Worm (Caenorhabditis elegans) whole organism, late embryonic: ENCODE data around the gene srh-4.

Experiments
- hlh-30 ChIP-seq: sonication (generic microtip); optimal IDR thresholded peaks from 2 replicates; lab custom pipeline; 2017; ENCODE audit warnings: antibody characterized with exemption, missing genetic modification characterization, missing compliant biosample characterization; ENCODE audit not compliant: insufficient read depth
- nhr-11 ChIP-seq: fragments of 150-350 bp; optimal IDR thresholded peaks from 2 replicates; lab custom pipeline; 2014; ENCODE audit warnings: missing biosample characterization, missing genetic modification characterization

DNA sequence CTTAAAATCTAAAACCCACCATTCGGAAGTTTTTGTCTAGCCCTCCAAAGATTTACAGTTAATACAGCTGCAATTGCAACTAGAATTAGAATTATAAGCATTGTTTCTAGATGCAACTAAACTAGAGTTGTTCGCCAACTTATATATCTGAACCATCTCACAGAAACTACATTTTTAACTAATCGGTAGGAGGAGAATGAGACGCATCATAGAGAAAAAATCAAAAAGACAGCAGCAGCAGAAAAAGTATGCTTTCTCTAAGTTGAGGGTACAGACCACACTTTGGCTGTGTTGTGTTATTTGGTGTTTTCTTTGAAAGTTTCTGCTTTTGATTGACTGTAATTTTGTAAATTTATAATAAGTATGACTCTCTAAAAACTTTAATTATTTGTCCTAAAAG lies 46.6 kb upstream of the srh-4 start, which contains the start of gene cyp-34A7:
- TF ChIP-seq hlh-30 (no peak), nhr-11 (no peak)
